Fruit fly (Drosophila melanogaster) whole organism, larva: ENCODE results near the gene Gapvd1.

Experiments used
- noc ChIP-seq: fragments of 200-800 bp; sonication (Bioruptor generic); optimal IDR thresholded peaks from 3 replicates; lab custom pipeline; 2019; ENCODE audit warnings: missing biosample characterization, mild to moderate bottlenecking, missing genetic modification characterization, moderate library complexity

Gapvd1 gene

dm6 chrX:11372764-11373712 is 47.9 kb downstream of the Gapvd1 start:
- no peak for TF ChIP-seq noc (tag; lab: Kevin White, UChicago)

dm6 chrX:11374320-11374719 is 49.1 kb downstream of the Gapvd1 start:
- no peak for TF ChIP-seq noc (tag; lab: Kevin White, UChicago)

- no peak for TF ChIP-seq noc (tag; lab: Kevin White, UChicago)
Measured at dm6 chrX:11378388-11378787, 53.2 kb downstream of the Gapvd1 start.

dm6 chrX:11379139-11379538 is 54.0 kb downstream of the Gapvd1 start:
- TF ChIP-seq noc (tag; lab: Kevin White, UChicago) = no peak

- TF ChIP-seq noc (tag; lab: Kevin White, UChicago) = no peak
Measured at dm6 chrX:11379747-11380146, 54.6 kb downstream of the Gapvd1 start.

- TF ChIP-seq noc (tag; lab: Kevin White, UChicago) = no peak
Measured at dm6 chrX:11382588-11382987, 57.4 kb downstream of the Gapvd1 start.

- no peak for TF ChIP-seq noc (tag; lab: Kevin White, UChicago)
Measured at dm6 chrX:11383530-11383929, 58.3 kb downstream of the Gapvd1 start.
